Fruit fly (Drosophila melanogaster): ENCODE data around the gene M1BP.

DNA sequence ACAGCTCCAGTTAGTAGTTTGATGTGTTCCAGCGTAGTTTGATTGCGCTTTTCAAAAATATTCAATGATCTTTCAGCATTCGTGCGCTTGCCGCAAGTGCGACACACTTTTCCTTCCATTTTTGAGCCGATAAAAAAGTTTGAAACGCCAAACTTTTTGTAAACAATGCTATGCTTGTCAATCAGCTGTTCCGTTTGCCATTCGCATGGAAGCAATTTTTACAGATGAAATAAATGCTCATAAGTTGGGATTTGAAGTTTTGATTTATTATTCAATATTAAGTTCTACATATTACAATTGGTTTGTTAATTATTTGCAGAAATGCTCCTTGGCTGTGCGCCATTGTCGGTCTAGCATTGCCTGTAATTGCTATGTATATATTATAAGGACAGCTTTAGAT lies 2.0 kb downstream of the M1BP start, which contains the start of gene ranshi:
- TF ChIP-seq CG18619 (GFP tag; optimal IDR thresholded peaks at IDR 0.05) (no peak), Dfd (GFP tag; optimal IDR thresholded peaks at IDR 0.05) (no peak), luna (GFP tag; optimal IDR thresholded peaks at IDR 0.05) (no peak), p53 (GFP tag; optimal IDR thresholded peaks at IDR 0.05) (no peak), Hr39 (optimal IDR thresholded peaks at IDR 0.05) (no peak), CG6765 (GFP tag; optimal IDR thresholded peaks at IDR 0.05) (no peak), CG6791 (GFP tag; IDR thresholded peaks at IDR 0.05; ENCODE audit: partially characterized antibody) (no peak), Med (GFP tag) (peak; percentile 28), Sin3A (optimal IDR thresholded peaks at IDR 0.05) (no peak), CG15073 (GFP tag; optimal IDR thresholded peaks at IDR 0.05) (no peak), so (GFP tag; IDR thresholded peaks at IDR 0.05) (no peak), scrt (GFP tag; optimal IDR thresholded peaks at IDR 0.05) (no peak)

Measured in whole organism, embryonic.